Worm (Caenorhabditis elegans) whole organism, L3 larva: ENCODE data around the gene ttr-31.

Source experiments
- R02D3.7 ChIP-seq: fragments of 150-350 bp; optimal IDR thresholded peaks from 2 replicates; lab custom pipeline; 2014; ENCODE audit warnings: missing biosample characterization, missing genetic modification characterization
- aly-2 ChIP-seq: fragments of 150-350 bp; optimal IDR thresholded peaks from 2 replicates; lab custom pipeline; 2014; ENCODE audit warnings: missing biosample characterization, missing genetic modification characterization
- ceh-16 ChIP-seq: sonication (generic microtip); optimal IDR thresholded peaks from 2 replicates; lab custom pipeline; 2017; ENCODE audit warnings: missing biosample characterization, missing genetic modification characterization
- ceh-28 ChIP-seq: fragments of 150-350 bp; optimal IDR thresholded peaks from 2 replicates; lab custom pipeline; 2014; ENCODE audit warnings: missing biosample characterization, missing genetic modification reagents, missing genetic modification characterization
- ceh-9 ChIP-seq: sonication (generic microtip); optimal IDR thresholded peaks from 2 replicates; lab custom pipeline; 2018; ENCODE audit warnings: missing biosample characterization, missing genetic modification characterization
- daf-12 ChIP-seq: fragments of 150-350 bp; optimal IDR thresholded peaks from 2 replicates; lab custom pipeline; 2014; ENCODE audit warnings: missing biosample characterization, missing genetic modification reagents, missing genetic modification characterization
- elt-1 ChIP-seq: fragments of 150-350 bp; optimal IDR thresholded peaks from 2 replicates; lab custom pipeline; 2014; ENCODE audit warnings: missing biosample characterization, missing genetic modification characterization
- elt-2 ChIP-seq: sonication (generic microtip); optimal IDR thresholded peaks from 2 replicates; lab custom pipeline; 2016; ENCODE audit warnings: missing genetic modification reagents, mild to moderate bottlenecking, missing genetic modification characterization, missing compliant biosample characterization
- eor-1 ChIP-seq, 2 experiments: fragments of 150-350 bp; optimal IDR thresholded peaks; 2 replicates each; lab custom pipeline; 2014 to 2018; ENCODE audit warnings: missing biosample characterization in 2 of 2, missing genetic modification characterization in 2 of 2
- fkh-2 ChIP-seq: fragments of 150-350 bp; optimal IDR thresholded peaks from 2 replicates; lab custom pipeline; 2014; ENCODE audit warnings: missing biosample characterization, missing genetic modification reagents, missing genetic modification characterization
- jun-1 ChIP-seq: fragments of 150-350 bp; optimal IDR thresholded peaks from 2 replicates; lab custom pipeline; 2014; ENCODE audit warnings: missing biosample characterization, missing genetic modification reagents, missing genetic modification characterization
- lin-15B ChIP-seq: fragments of 150-350 bp; optimal IDR thresholded peaks from 2 replicates; lab custom pipeline; 2014; ENCODE audit warnings: missing biosample characterization, missing genetic modification characterization
- mdl-1 ChIP-seq: fragments of 150-350 bp; optimal IDR thresholded peaks from 2 replicates; lab custom pipeline; 2014; ENCODE audit warnings: missing biosample characterization, missing genetic modification characterization
- nfya-1 ChIP-seq: sonication (generic microtip); optimal IDR thresholded peaks from 2 replicates; lab custom pipeline; 2017; ENCODE audit warnings: missing genetic modification characterization, mild to moderate bottlenecking, missing compliant biosample characterization, antibody characterized with exemption, moderate library complexity; ENCODE audit not compliant: insufficient read depth
- nhr-11 ChIP-seq: fragments of 150-350 bp; optimal IDR thresholded peaks from 2 replicates; lab custom pipeline; 2014; ENCODE audit warnings: missing biosample characterization, missing genetic modification characterization
- nhr-23 ChIP-seq: fragments of 150-350 bp; optimal IDR thresholded peaks from 2 replicates; lab custom pipeline; 2014; ENCODE audit warnings: missing biosample characterization, missing genetic modification reagents, missing genetic modification characterization
- nhr-25 ChIP-seq: sonication (generic microtip); optimal IDR thresholded peaks from 2 replicates; lab custom pipeline; 2017; ENCODE audit warnings: missing biosample characterization, missing genetic modification characterization
- nhr-43 ChIP-seq: sonication (generic microtip); optimal IDR thresholded peaks from 2 replicates; lab custom pipeline; 2016; ENCODE audit warnings: mild to moderate bottlenecking, missing genetic modification characterization, missing compliant biosample characterization; ENCODE audit not compliant: poor library complexity, severe bottlenecking
- nhr-76 ChIP-seq: fragments of 150-350 bp; sonication (generic microtip); optimal IDR thresholded peaks from 5 replicates; lab custom pipeline; 2014; ENCODE audit warnings: missing biosample characterization, missing genetic modification characterization
- nhr-77 ChIP-seq: fragments of 150-350 bp; optimal IDR thresholded peaks from 2 replicates; lab custom pipeline; 2014; ENCODE audit warnings: missing biosample characterization, missing genetic modification characterization
- pha-4 ChIP-seq: fragments of 150-350 bp; optimal IDR thresholded peaks from 2 replicates; lab custom pipeline; 2014; ENCODE audit warnings: missing biosample characterization, missing genetic modification reagents, missing genetic modification characterization
- pqm-1 ChIP-seq: fragments of 150-350 bp; optimal IDR thresholded peaks from 2 replicates; lab custom pipeline; 2017; ENCODE audit warnings: missing biosample characterization, missing genetic modification characterization, inconsistent platforms
- sea-2 ChIP-seq: fragments of 150-350 bp; sonication (generic microtip); optimal IDR thresholded peaks from 4 replicates; lab custom pipeline; 2014; ENCODE audit warnings: missing biosample characterization, missing genetic modification reagents, missing genetic modification characterization
- tbx-2 ChIP-seq: sonication (generic microtip); optimal IDR thresholded peaks from 2 replicates; lab custom pipeline; 2016; ENCODE audit warnings: mild to moderate bottlenecking, missing genetic modification characterization, missing compliant biosample characterization
- unc-39 ChIP-seq: sonication (generic microtip); optimal IDR thresholded peaks from 4 replicates; lab custom pipeline; 2017; ENCODE audit warnings: missing biosample characterization, missing genetic modification characterization
- unc-62 ChIP-seq: fragments of 150-350 bp; sonication (generic microtip); optimal IDR thresholded peaks from 4 replicates; lab custom pipeline; 2014; ENCODE audit warnings: missing biosample characterization, missing genetic modification reagents, missing genetic modification characterization
- zag-1 ChIP-seq: fragments of 150-350 bp; optimal IDR thresholded peaks from 2 replicates; lab custom pipeline; 2014; ENCODE audit warnings: missing biosample characterization, missing genetic modification characterization
- ztf-4 ChIP-seq: fragments of 150-350 bp; optimal IDR thresholded peaks from 2 replicates; lab custom pipeline; 2014; ENCODE audit warnings: missing biosample characterization, missing genetic modification characterization

The ttr-31 gene

ce11 chrX:11007393-11007792 lies 1.5 kb downstream of the ttr-31 start:
- TF ChIP-seq ceh-16 (tag; lab: Kevin White, UChicago) = no peak
- TF ChIP-seq pqm-1 (tag; lab: Kevin White, UChicago) = peak; percentile 50
- no peak for TF ChIP-seq unc-39 (tag; lab: Kevin White, UChicago)
- peak; percentile 58 for TF ChIP-seq elt-2 (tag; lab: Kevin White, UChicago)
- TF ChIP-seq fkh-2 (tag; lab: Kevin White, UChicago) = no peak

ce11 chrX:11003701-11004100 lies 5.2 kb downstream of the ttr-31 start:
- TF ChIP-seq mdl-1 (no peak), nhr-77 (tag; lab: Kevin White, UChicago) (no peak), pqm-1 (tag; lab: Kevin White, UChicago) (no peak), nhr-23 (tag; lab: Kevin White, UChicago) (no peak), unc-39 (tag; lab: Kevin White, UChicago) (no peak), nhr-76 (tag; lab: Kevin White, UChicago) (no peak), R02D3.7 (tag; lab: Kevin White, UChicago) (no peak), elt-1 (no peak), nhr-25 (tag; lab: Kevin White, UChicago) (no peak), eor-1 (tag; optimal IDR thresholded peaks at IDR 0.05; lab: Kevin White, UChicago) (no peak), aly-2 (tag; lab: Kevin White, UChicago) (no peak), fkh-2 (tag; lab: Kevin White, UChicago) (no peak), sea-2 (GFP tag; lab: Kevin White, UChicago) (no peak), nhr-43 (tag; lab: Kevin White, UChicago) (no peak)

- TF ChIP-seq lin-15B (tag; lab: Kevin White, UChicago) (no peak), nhr-43 (tag; lab: Kevin White, UChicago) (no peak), nhr-77 (tag; lab: Kevin White, UChicago) (no peak), tbx-2 (tag; lab: Kevin White, UChicago) (no peak), pqm-1 (tag; lab: Kevin White, UChicago) (no peak), nfya-1 (no peak), R02D3.7 (tag; lab: Kevin White, UChicago) (no peak), zag-1 (tag; lab: Kevin White, UChicago) (no peak), aly-2 (tag; lab: Kevin White, UChicago) (no peak), daf-12 (no peak), ztf-4 (no peak), ceh-16 (tag; lab: Kevin White, UChicago) (no peak), ceh-28 (tag; lab: Kevin White, UChicago) (no peak)
These were observed 7.1 kb downstream of the ttr-31 start, which contains the start of gene col-177 for ce11 chrX:11001750-11002149. Gene col-177, minus strand, starts transcription at chrX:11001850.

- TF ChIP-seq ceh-16 (tag; lab: Kevin White, UChicago) = no peak
- no peak for TF ChIP-seq unc-62 (GFP tag; lab: Kevin White, UChicago)
- peak; percentile 38 for TF ChIP-seq tbx-2 (tag; lab: Kevin White, UChicago)
These were observed 9.7 kb downstream of the ttr-31 start, which contains the start of gene F59F3.6 for ce11 chrX:10999176-10999575. Gene F59F3.6, minus strand, starts transcription at chrX:10999276.

- no peak for TF ChIP-seq ceh-9 (tag; lab: Kevin White, UChicago)
- TF ChIP-seq jun-1 = no peak
- no peak for TF ChIP-seq nhr-77 (tag; lab: Kevin White, UChicago)
- TF ChIP-seq nfya-1 = no peak
- no peak for TF ChIP-seq unc-39 (tag; lab: Kevin White, UChicago)
- TF ChIP-seq sea-2 (GFP tag; lab: Kevin White, UChicago) = no peak
- no peak for TF ChIP-seq ceh-16 (tag; lab: Kevin White, UChicago)
- TF ChIP-seq lin-15B (tag; lab: Kevin White, UChicago) = no peak
- TF ChIP-seq mdl-1 = no peak
- no peak for TF ChIP-seq elt-1
- TF ChIP-seq nhr-11 = no peak
- no peak for TF ChIP-seq pha-4 (tag; lab: Kevin White, UChicago)
- no peak for TF ChIP-seq nhr-23 (tag; lab: Kevin White, UChicago)
- TF ChIP-seq fkh-2 (tag; lab: Kevin White, UChicago) = no peak
- TF ChIP-seq pqm-1 (tag; lab: Kevin White, UChicago) = no peak
- no peak for TF ChIP-seq nhr-76 (tag; lab: Kevin White, UChicago)
- TF ChIP-seq, all 47 proteins: peak for 0
These were observed 16.7 kb downstream of the ttr-31 start, which contains the start of gene ver-3 for ce11 chrX:10992177-10992576. Gene ver-3, plus strand, starts transcription at chrX:10992477.
